Fruit fly (Drosophila melanogaster) whole organism, embryonic: ENCODE results near the gene CG10508.

Source experiments
- Atf3 ChIP-seq: fragments of 200-800 bp; sonication (Bioruptor generic); optimal IDR thresholded peaks from 3 replicates; lab custom pipeline; 2016; ENCODE audit warnings: missing biosample characterization, missing genetic modification characterization
- Awh ChIP-seq: fragments of 200-800 bp; sonication (Bioruptor generic); IDR thresholded peaks from 2 replicates; pipeline ENCODE4, ENCODE4 v1.3.6; 2022; ENCODE audit warnings: missing biosample characterization, missing genetic modification characterization
- Bdp1 ChIP-seq: fragments of 200-800 bp; sonication (Bioruptor generic); optimal IDR thresholded peaks from 3 replicates; lab custom pipeline; 2016; ENCODE audit warnings: missing biosample characterization, missing genetic modification characterization
- CG10274 ChIP-seq: fragments of 200-800 bp; sonication (Bioruptor generic); optimal IDR thresholded peaks from 3 replicates; lab custom pipeline; 2017; ENCODE audit warnings: missing biosample characterization, mild to moderate bottlenecking, missing genetic modification characterization
- CG10543 ChIP-seq: fragments of 200-800 bp; sonication (Bioruptor generic); optimal IDR thresholded peaks from 3 replicates; lab custom pipeline; 2017; ENCODE audit warnings: missing biosample characterization, mild to moderate bottlenecking, missing genetic modification characterization, moderate library complexity
- CG11093 ChIP-seq: fragments of 200-800 bp; sonication (Bioruptor generic); IDR thresholded peaks from 3 replicates; pipeline ENCODE4 v1.3.6; 2022; ENCODE audit warnings: missing biosample characterization, missing genetic modification characterization
- CG11695 ChIP-seq: fragments of 200-800 bp; sonication (Bioruptor generic); IDR thresholded peaks from 3 replicates; pipeline ENCODE4 v1.3.6; 2022; ENCODE audit warnings: missing biosample characterization, missing genetic modification characterization
- CG12071 ChIP-seq: fragments of 200-800 bp; sonication (Bioruptor generic); optimal IDR thresholded peaks from 3 replicates; lab custom pipeline; 2018; ENCODE audit warnings: missing biosample characterization, mild to moderate bottlenecking, missing genetic modification characterization
- CG17328 ChIP-seq: fragments of 200-800 bp; sonication (Bioruptor generic); IDR thresholded peaks from 2 replicates; pipeline ENCODE4 v1.3.6; 2022; ENCODE audit warnings: missing biosample characterization, missing genetic modification characterization
- CG17802 ChIP-seq: fragments of 200-800 bp; sonication (Bioruptor generic); optimal IDR thresholded peaks from 2 replicates; lab custom pipeline; 2018; ENCODE audit warnings: missing biosample characterization, mild to moderate bottlenecking, missing genetic modification characterization, moderate library complexity
- CG18764 ChIP-seq: fragments of 200-800 bp; sonication (Bioruptor generic); optimal IDR thresholded peaks from 3 replicates; lab custom pipeline; 2016; ENCODE audit warnings: missing biosample characterization, missing genetic modification characterization
- CG2120 ChIP-seq: fragments of 200-800 bp; sonication (Bioruptor generic); optimal IDR thresholded peaks from 3 replicates; lab custom pipeline; 2016; ENCODE audit warnings: missing biosample characterization, missing genetic modification characterization
- CG32532 ChIP-seq: fragments of 200-800 bp; sonication (Bioruptor generic); IDR thresholded peaks from 2 replicates; pipeline ENCODE4 v1.3.6; 2022; ENCODE audit warnings: missing biosample characterization, missing genetic modification characterization
- CG3281 ChIP-seq: fragments of 200-800 bp; sonication (Bioruptor generic); optimal IDR thresholded peaks from 3 replicates; lab custom pipeline; 2017; ENCODE audit warnings: missing biosample characterization, mild to moderate bottlenecking, missing genetic modification characterization
- CG34376 ChIP-seq: fragments of 200-800 bp; sonication (Bioruptor generic); optimal IDR thresholded peaks from 2 replicates; lab custom pipeline; 2018; ENCODE audit warnings: missing biosample characterization, mild to moderate bottlenecking, missing genetic modification characterization
- CG4730 ChIP-seq: fragments of 200-800 bp; sonication (Bioruptor generic); IDR thresholded peaks from 2 replicates; pipeline ENCODE4 v1.3.6; 2022; ENCODE audit warnings: missing biosample characterization, missing genetic modification characterization
- CG7271 ChIP-seq: fragments of 200-800 bp; sonication (Bioruptor generic); optimal IDR thresholded peaks from 2 replicates; lab custom pipeline; 2018; ENCODE audit warnings: missing biosample characterization, mild to moderate bottlenecking, missing genetic modification characterization, moderate library complexity
- CG8089 ChIP-seq: fragments of 200-800 bp; sonication (Bioruptor generic); optimal IDR thresholded peaks from 3 replicates; lab custom pipeline; 2016; ENCODE audit warnings: missing biosample characterization, missing genetic modification characterization
- CG8388 ChIP-seq: fragments of 200-800 bp; sonication (Bioruptor generic); optimal IDR thresholded peaks from 2 replicates; lab custom pipeline; 2019; ENCODE audit warnings: missing biosample characterization, mild to moderate bottlenecking, missing genetic modification characterization, moderate library complexity
- CG9876 ChIP-seq: fragments of 200-800 bp; sonication (Bioruptor generic); optimal IDR thresholded peaks from 2 replicates; lab custom pipeline; 2016; ENCODE audit warnings: missing biosample characterization, missing genetic modification characterization
- D19A ChIP-seq: fragments of 200-800 bp; optimal IDR thresholded peaks from 3 replicates; lab custom pipeline; 2019; ENCODE audit warnings: missing biosample characterization, mild to moderate bottlenecking, missing genetic modification characterization, moderate library complexity
- E2f1 ChIP-seq: fragments of 200-800 bp; sonication (Bioruptor generic); IDR thresholded peaks from 2 replicates; pipeline ENCODE4 v1.3.6; 2022; ENCODE audit warnings: missing biosample characterization, missing genetic modification characterization
- E2f2 ChIP-seq: fragments of 200-800 bp; sonication (Bioruptor generic); IDR thresholded peaks from 2 replicates; pipeline ENCODE4 v1.3.6; 2022; ENCODE audit warnings: missing biosample characterization, missing genetic modification characterization
- Elba2 ChIP-seq: fragments of 200-800 bp; sonication (Bioruptor generic); optimal IDR thresholded peaks from 3 replicates; lab custom pipeline; 2016; ENCODE audit warnings: missing biosample characterization, missing genetic modification characterization
- HmgZ ChIP-seq: fragments of 200-800 bp; sonication (Bioruptor generic); optimal IDR thresholded peaks from 2 replicates; lab custom pipeline; 2018; ENCODE audit warnings: missing biosample characterization, mild to moderate bottlenecking, missing genetic modification characterization
- Hr39 ChIP-seq: fragments of >200 bp; optimal IDR thresholded peaks from 2 replicates; lab custom pipeline; 2017
- Hsf ChIP-seq: fragments of 200-800 bp; sonication (Bioruptor generic); optimal IDR thresholded peaks from 3 replicates; lab custom pipeline; 2016; ENCODE audit warnings: missing biosample characterization, missing genetic modification characterization
- Jarid2 ChIP-seq: fragments of 200-800 bp; sonication (Bioruptor generic); optimal IDR thresholded peaks from 3 replicates; lab custom pipeline; 2017; ENCODE audit warnings: mild to moderate bottlenecking, missing biosample characterization, missing genetic modification reagents, missing genetic modification characterization
- Mes4 ChIP-seq: fragments of 200-800 bp; sonication (Bioruptor generic); optimal IDR thresholded peaks from 2 replicates; lab custom pipeline; 2016; ENCODE audit warnings: missing biosample characterization, missing genetic modification characterization
- Ptx1 ChIP-seq: fragments of 200-800 bp; sonication (Bioruptor generic); IDR thresholded peaks from 2 replicates; pipeline ENCODE4 v1.3.6; 2022; ENCODE audit warnings: missing biosample characterization, missing genetic modification characterization
- Six4 ChIP-seq: fragments of 200-800 bp; sonication (Bioruptor generic); optimal IDR thresholded peaks from 2 replicates; lab custom pipeline; 2016; ENCODE audit warnings: missing biosample characterization, missing genetic modification characterization
- Ssrp ChIP-seq: fragments of 200-800 bp; sonication (Bioruptor generic); optimal IDR thresholded peaks from 2 replicates; lab custom pipeline; 2018; ENCODE audit warnings: missing biosample characterization, mild to moderate bottlenecking, missing genetic modification characterization, moderate library complexity
- Trl ChIP-seq, 3 experiments: fragments of >200 bp in 2 of 3; fragments of 200-800 bp in 1 of 3; sonication (Bioruptor generic) in 1 of 3; optimal IDR thresholded peaks; 2 replicates in 1 of 3; 3 replicates in 2 of 3; lab custom pipeline; 2016 to 2017; ENCODE audit warnings: missing biosample characterization in 1 of 3, missing genetic modification characterization in 1 of 3
- Usf ChIP-seq: fragments of 200-800 bp; sonication (Bioruptor generic); optimal IDR thresholded peaks from 2 replicates; lab custom pipeline; 2017; ENCODE audit warnings: missing genotype, missing biosample characterization, missing genetic modification characterization
- ac ChIP-seq: fragments of 200-800 bp; sonication (Bioruptor generic); optimal IDR thresholded peaks from 3 replicates; lab custom pipeline; 2017; ENCODE audit warnings: missing biosample characterization, mild to moderate bottlenecking, missing genetic modification characterization
- ara ChIP-seq: fragments of 200-800 bp; sonication (Bioruptor generic); IDR thresholded peaks from 2 replicates; pipeline ENCODE4 v1.3.6; 2022; ENCODE audit warnings: missing biosample characterization, missing genetic modification characterization
- ato ChIP-seq: fragments of 200-800 bp; sonication (Bioruptor generic); IDR thresholded peaks from 2 replicates; pipeline ENCODE4 v1.3.6; 2022; ENCODE audit warnings: missing biosample characterization, missing genetic modification characterization; ENCODE audit not compliant: partially characterized antibody
- bbx ChIP-seq: fragments of 200-800 bp; sonication (Bioruptor generic); IDR thresholded peaks from 2 replicates; pipeline ENCODE4 v1.3.6; 2022; ENCODE audit warnings: missing biosample characterization, missing genetic modification characterization; ENCODE audit not compliant: partially characterized antibody
- crc ChIP-seq: fragments of 200-800 bp; sonication (Bioruptor generic); optimal IDR thresholded peaks from 2 replicates; lab custom pipeline; 2016; ENCODE audit warnings: missing biosample characterization, missing genetic modification characterization
- dpn ChIP-seq, 2 experiments: fragments of 200-800 bp; sonication (Bioruptor generic); optimal IDR thresholded peaks; 3 replicates each; lab custom pipeline; 2016; ENCODE audit warnings: missing biosample characterization in 2 of 2, missing genetic modification characterization in 2 of 2
- kni ChIP-seq: fragments of 200-800 bp; sonication (Bioruptor generic); optimal IDR thresholded peaks from 3 replicates; lab custom pipeline; 2017; ENCODE audit warnings: mild to moderate bottlenecking, missing biosample characterization, missing genetic modification reagents, missing genetic modification characterization
- lilli ChIP-seq: fragments of 200-800 bp; sonication (Bioruptor generic); optimal IDR thresholded peaks from 3 replicates; lab custom pipeline; 2016; ENCODE audit warnings: missing biosample characterization, missing genetic modification characterization
- otp ChIP-seq: fragments of 200-800 bp; sonication (Bioruptor generic); IDR thresholded peaks from 3 replicates; pipeline ENCODE4, ENCODE4 v1.3.6; 2022; ENCODE audit warnings: missing biosample characterization, missing genetic modification characterization
- pb ChIP-seq: fragments of 200-800 bp; sonication (Bioruptor generic); optimal IDR thresholded peaks from 3 replicates; lab custom pipeline; 2016; ENCODE audit warnings: missing biosample characterization, missing genetic modification characterization
- pita ChIP-seq: fragments of 200-800 bp; sonication (Bioruptor generic); optimal IDR thresholded peaks from 2 replicates; lab custom pipeline; 2017; ENCODE audit warnings: missing biosample characterization, mild to moderate bottlenecking, missing genetic modification characterization
- pnt ChIP-seq: fragments of 200-800 bp; sonication (Bioruptor generic); optimal IDR thresholded peaks from 3 replicates; lab custom pipeline; 2016; ENCODE audit warnings: missing biosample characterization, missing genetic modification characterization
- pum ChIP-seq: fragments of 200-800 bp; sonication (Bioruptor generic); optimal IDR thresholded peaks from 2 replicates; lab custom pipeline; 2016; ENCODE audit warnings: missing biosample characterization, missing genetic modification characterization
- repo ChIP-seq: fragments of 200-800 bp; sonication (Bioruptor generic); optimal IDR thresholded peaks from 2 replicates; lab custom pipeline; 2016; ENCODE audit warnings: missing biosample characterization, missing genetic modification characterization
- seq ChIP-seq: fragments of 200-800 bp; sonication (Bioruptor generic); IDR thresholded peaks from 2 replicates; pipeline ENCODE4 v1.3.6; 2022; ENCODE audit warnings: missing biosample characterization, missing genetic modification characterization
- stc ChIP-seq: fragments of 200-800 bp; sonication (Bioruptor generic); IDR thresholded peaks from 2 replicates; pipeline ENCODE4 v1.3.6; 2022; ENCODE audit warnings: missing biosample characterization, missing genetic modification characterization
- tap ChIP-seq: fragments of 200-800 bp; optimal IDR thresholded peaks from 3 replicates; lab custom pipeline; 2019; ENCODE audit warnings: missing biosample characterization, mild to moderate bottlenecking, missing genetic modification characterization, moderate library complexity
- tin ChIP-seq: fragments of 200-800 bp; sonication (Bioruptor generic); optimal IDR thresholded peaks from 3 replicates; lab custom pipeline; 2016; ENCODE audit warnings: missing biosample characterization, missing genetic modification characterization
- tx ChIP-seq: fragments of 200-800 bp; sonication (Bioruptor generic); optimal IDR thresholded peaks from 2 replicates; lab custom pipeline; 2016; ENCODE audit warnings: missing biosample characterization, missing genetic modification characterization

CG10508 gene

dm6 chr3L:21259257-21259656 lies 49.2 kb downstream of the CG10508 start (continued):
- TF ChIP-seq Hr39 (lab: Kevin White, UChicago) = no peak
- TF ChIP-seq Hsf (GFP tag; lab: Kevin White, UChicago) = no peak
- no peak for TF ChIP-seq CG8388
- no peak for TF ChIP-seq tap (tag; lab: Kevin White, UChicago)
- no peak for TF ChIP-seq CG18764 (GFP tag; lab: Kevin White, UChicago)
- TF ChIP-seq CG11093 (GFP tag; lab: Robert Waterston, UW) = no peak
- no peak for TF ChIP-seq CG2120
- TF ChIP-seq CG9876 = no peak
- no peak for TF ChIP-seq CG11695 (GFP tag; lab: Robert Waterston, UW)
- no peak for TF ChIP-seq Jarid2 (GFP tag; lab: Kevin White, UChicago)
- TF ChIP-seq HmgZ = no peak
- TF ChIP-seq tx (GFP tag; lab: Kevin White, UChicago) = no peak
- TF ChIP-seq CG3281 = no peak
- no peak for TF ChIP-seq Ptx1 (GFP tag; lab: Robert Waterston, UW)
- 0 out of 2 replicates have a peak, but pooled peaks have one; percentile 8 for TF ChIP-seq CG4730 (GFP tag; lab: Robert Waterston, UW)
- no peak for TF ChIP-seq CG10274 (GFP tag; lab: Kevin White, UChicago)
- no peak for TF ChIP-seq seq (GFP tag; lab: Robert Waterston, UW)
- no peak for TF ChIP-seq pum (GFP tag; lab: Kevin White, UChicago)
- no peak for TF ChIP-seq E2f1 (GFP tag; lab: Robert Waterston, UW)
- no peak for TF ChIP-seq otp (GFP tag; lab: Robert Waterston, UW)
- TF ChIP-seq Bdp1 = no peak
- TF ChIP-seq tin = no peak
- no peak for TF ChIP-seq stc (GFP tag; lab: Robert Waterston, UW)
- TF ChIP-seq CG10543 (GFP tag; lab: Kevin White, UChicago) = no peak
- no peak for TF ChIP-seq bbx
- no peak for TF ChIP-seq repo (GFP tag; lab: Kevin White, UChicago)
- no peak for TF ChIP-seq E2f2 (GFP tag; lab: Robert Waterston, UW)
- no peak for TF ChIP-seq dpn (GFP tag; optimal IDR thresholded peaks at IDR 0.05; lab: Kevin White, UChicago)
- TF ChIP-seq CG17802 = no peak
- no peak for TF ChIP-seq ara (GFP tag; lab: Robert Waterston, UW)
- no peak for TF ChIP-seq CG8089 (GFP tag; lab: Kevin White, UChicago)
- peak; percentile 75 for TF ChIP-seq kni (GFP tag; lab: Kevin White, UChicago)
- TF ChIP-seq Usf (GFP tag; lab: Kevin White, UChicago) = no peak
- peak; percentile 9 for TF ChIP-seq Ssrp (tag; lab: Kevin White, UChicago)
- no peak for TF ChIP-seq pb
- TF ChIP-seq ato (GFP tag; lab: Robert Waterston, UW) = no peak
- no peak for TF ChIP-seq lilli
- TF ChIP-seq crc (GFP tag; lab: Kevin White, UChicago) = no peak
- no peak for TF ChIP-seq Six4
- no peak for TF ChIP-seq CG7271
- no peak for TF ChIP-seq pita (GFP tag; lab: Kevin White, UChicago)
- 0 out of 2 replicates have a peak, but pooled peaks have one; percentile 4 for TF ChIP-seq CG17328
- 0 out of 2 replicates have a peak, but pooled peaks have one; percentile 45 for TF ChIP-seq Awh (GFP tag; lab: Robert Waterston, UW)
- no peak for TF ChIP-seq CG32532 (GFP tag; lab: Robert Waterston, UW)
- no peak for TF ChIP-seq ac
- TF ChIP-seq Atf3 = no peak
- TF ChIP-seq CG12071 = peak; percentile 3
- TF ChIP-seq CG34376 = no peak
- TF ChIP-seq pnt = no peak
- no peak for TF ChIP-seq Trl (optimal IDR thresholded peaks at IDR 0.05; lab: Kevin White, UChicago)
- no peak for TF ChIP-seq Trl (GFP tag; optimal IDR thresholded peaks at IDR 0.05; lab: Kevin White, UChicago)
- TF ChIP-seq Mes4 (GFP tag; lab: Kevin White, UChicago) = no peak
- no peak for TF ChIP-seq Elba2 (GFP tag; lab: Kevin White, UChicago)
- peak; percentile 47 for TF ChIP-seq D19A (tag; lab: Kevin White, UChicago)
